Fruit fly (Drosophila melanogaster): ENCODE data around the gene mxt.

The mxt gene

DNA sequence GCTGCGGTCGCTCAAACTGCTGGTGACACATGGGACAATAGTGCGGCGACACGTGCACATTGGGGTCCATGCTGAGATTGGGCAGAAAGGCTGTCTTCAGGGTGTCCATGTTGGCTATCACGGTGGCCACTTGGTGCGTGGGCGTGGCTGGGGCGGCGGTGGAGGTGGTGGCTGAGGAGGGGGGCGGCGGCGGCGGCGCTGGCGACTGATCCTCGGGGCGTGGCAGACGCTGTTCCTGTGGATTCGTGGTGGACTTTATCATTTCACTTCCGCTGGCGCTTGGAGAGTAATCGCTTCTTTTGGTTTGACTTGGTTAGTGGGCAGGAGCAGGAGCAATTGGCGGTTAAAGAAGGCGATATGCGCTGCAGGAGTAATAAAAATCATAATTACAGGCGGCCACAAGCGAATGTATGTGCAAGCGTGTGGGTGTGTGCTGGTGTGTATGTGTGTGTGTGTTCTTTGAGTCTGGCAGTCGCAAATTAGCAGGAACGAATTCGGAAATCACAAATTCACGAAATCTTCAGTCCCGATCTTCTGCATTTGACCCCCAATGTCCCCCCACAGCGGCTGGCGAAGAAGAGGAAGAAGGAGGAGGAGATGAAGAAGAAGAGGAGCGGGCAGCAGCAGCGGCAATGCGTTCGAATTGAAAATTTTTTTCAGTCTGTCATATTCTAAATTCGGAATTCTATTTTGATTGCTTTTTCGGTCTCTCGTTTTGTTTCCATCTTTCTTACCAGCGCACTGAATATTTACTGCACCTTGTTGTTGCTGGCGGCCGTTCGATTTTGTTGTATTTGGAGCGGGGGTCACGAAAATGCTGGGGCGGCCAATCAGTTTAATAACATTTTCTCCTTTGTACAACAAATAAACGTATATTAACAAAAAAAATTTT is 35.3 kb upstream of the mxt start:
- TF ChIP-seq Dll (optimal IDR thresholded peaks at IDR 0.05) (no peak), pan (optimal IDR thresholded peaks at IDR 0.05) (no peak), psq (optimal IDR thresholded peaks at IDR 0.05) (no peak), CG8478 (optimal IDR thresholded peaks at IDR 0.05) (no peak), EcR (GFP tag; optimal IDR thresholded peaks at IDR 0.05) (no peak), usp (GFP tag; optimal IDR thresholded peaks at IDR 0.05) (no peak)

DNA sequence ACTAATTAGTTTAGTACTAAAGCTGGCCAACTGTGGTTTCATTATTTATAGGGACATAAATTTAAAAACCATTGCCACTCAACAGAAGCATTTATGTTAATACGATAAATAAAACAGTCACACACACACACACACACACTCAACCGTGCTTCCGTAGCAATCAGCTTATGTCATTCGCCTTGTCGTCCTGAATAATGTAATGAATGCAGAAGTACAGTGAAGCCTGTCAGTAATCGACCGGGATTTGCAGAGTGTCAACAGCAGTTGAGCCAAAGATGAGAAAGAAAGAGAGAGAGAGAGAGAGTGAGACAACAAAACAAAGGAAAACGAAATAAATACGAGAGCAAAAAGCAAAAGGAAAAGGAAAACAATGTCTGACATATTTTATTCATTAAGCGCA is 21.3 kb upstream of the mxt start:
- TF ChIP-seq pan (optimal IDR thresholded peaks at IDR 0.05), result no peak
- no peak for TF ChIP-seq CG8478 (optimal IDR thresholded peaks at IDR 0.05)
- TF ChIP-seq psq (optimal IDR thresholded peaks at IDR 0.05), result no peak

DNA sequence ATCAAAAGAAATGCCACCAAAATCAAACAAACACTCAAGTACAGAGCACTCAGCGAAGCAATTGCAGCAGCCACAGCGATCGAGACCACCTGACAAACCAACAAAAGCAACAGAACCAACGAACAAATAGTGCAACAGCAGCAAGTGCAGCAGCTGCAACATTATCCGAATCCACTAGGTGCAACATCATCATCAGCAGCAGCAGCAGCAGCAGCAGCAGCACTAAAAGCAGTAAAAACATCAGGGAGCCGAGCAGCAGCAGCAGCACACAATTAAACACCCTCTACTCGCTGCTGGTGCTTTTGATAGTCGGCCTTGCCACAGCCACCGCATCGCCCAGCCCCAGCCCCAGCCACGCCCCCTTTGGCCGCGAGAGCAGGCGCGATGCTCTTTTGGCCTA is 18.3 kb upstream of the mxt start:
- TF ChIP-seq EcR (GFP tag; optimal IDR thresholded peaks at IDR 0.05) (no peak), usp (GFP tag; optimal IDR thresholded peaks at IDR 0.05) (no peak), CG8478 (optimal IDR thresholded peaks at IDR 0.05) (no peak), psq (optimal IDR thresholded peaks at IDR 0.05) (no peak), pan (optimal IDR thresholded peaks at IDR 0.05) (no peak), Dll (optimal IDR thresholded peaks at IDR 0.05) (no peak)

DNA sequence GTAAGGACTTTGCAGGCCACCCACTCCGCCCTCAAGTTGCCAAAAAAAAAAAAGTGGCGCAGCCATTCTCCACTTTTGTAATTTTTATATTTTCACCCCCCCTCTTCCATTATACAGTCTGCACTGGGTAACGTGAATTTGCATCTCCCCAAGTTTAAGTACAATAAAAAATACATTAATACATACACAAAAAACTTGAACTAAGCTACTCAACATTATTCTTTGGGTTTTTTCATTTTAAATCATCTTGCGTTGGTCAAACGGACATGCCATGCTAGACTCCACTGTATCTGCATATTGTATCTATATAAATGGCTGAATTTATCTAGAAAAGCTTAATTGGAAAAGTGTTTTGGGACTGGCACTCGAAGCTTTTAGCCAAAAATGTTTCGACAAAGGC is 14.4 kb upstream of the mxt start:
- no peak for TF ChIP-seq usp (GFP tag; optimal IDR thresholded peaks at IDR 0.05)
- no peak for TF ChIP-seq Dll (optimal IDR thresholded peaks at IDR 0.05)
- no peak for TF ChIP-seq pan (optimal IDR thresholded peaks at IDR 0.05)
- TF ChIP-seq EcR (GFP tag; optimal IDR thresholded peaks at IDR 0.05), result no peak
- TF ChIP-seq psq (optimal IDR thresholded peaks at IDR 0.05), result no peak
- TF ChIP-seq CG8478 (optimal IDR thresholded peaks at IDR 0.05), result no peak

DNA sequence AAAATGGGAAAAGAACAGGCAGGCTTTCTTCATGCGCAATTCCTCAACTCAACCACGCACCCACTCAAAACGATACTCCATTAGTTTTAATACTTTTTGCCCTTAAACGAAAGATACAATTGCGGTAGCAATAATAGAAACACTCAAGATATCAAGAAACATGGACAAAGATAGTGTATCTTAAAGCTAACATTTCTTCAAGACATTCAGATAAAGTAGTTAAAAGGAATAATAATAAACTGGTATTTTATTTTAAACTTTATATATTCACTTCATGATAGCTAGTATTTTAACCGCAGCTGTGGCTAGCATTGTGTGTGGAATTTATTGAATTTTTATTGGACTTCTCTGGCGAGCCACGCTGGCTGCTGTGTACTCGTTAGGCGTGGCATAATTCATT is 9.0 kb upstream of the mxt start:
- TF ChIP-seq CG8478 (optimal IDR thresholded peaks at IDR 0.05) (no peak), pan (optimal IDR thresholded peaks at IDR 0.05) (no peak), Dll (optimal IDR thresholded peaks at IDR 0.05) (no peak), psq (optimal IDR thresholded peaks at IDR 0.05) (no peak), EcR (GFP tag; optimal IDR thresholded peaks at IDR 0.05) (no peak), usp (GFP tag; optimal IDR thresholded peaks at IDR 0.05) (no peak)

DNA sequence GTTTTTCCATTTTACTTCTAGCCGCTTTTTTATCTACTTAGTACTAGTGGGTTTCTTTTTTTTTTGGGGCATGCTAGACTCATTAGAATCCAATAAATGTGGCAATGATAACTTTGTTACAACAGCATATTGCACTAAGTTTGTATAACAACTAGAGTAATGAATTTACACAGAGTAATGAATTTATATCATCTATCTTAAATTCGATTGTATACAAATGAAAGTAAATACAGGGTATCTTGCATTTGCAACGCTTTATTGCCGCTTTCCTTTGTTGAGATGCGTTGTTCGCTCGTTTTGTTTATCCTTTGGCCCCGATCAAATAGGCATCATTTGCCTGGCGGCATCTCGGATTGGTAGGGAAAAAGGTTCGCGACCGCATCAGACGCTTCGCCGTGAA is 7.7 kb upstream of the mxt start:
- no peak for TF ChIP-seq CG8478 (optimal IDR thresholded peaks at IDR 0.05)
- TF ChIP-seq usp (GFP tag; optimal IDR thresholded peaks at IDR 0.05), result no peak
- no peak for TF ChIP-seq EcR (GFP tag; optimal IDR thresholded peaks at IDR 0.05)
- TF ChIP-seq psq (optimal IDR thresholded peaks at IDR 0.05), result no peak
- no peak for TF ChIP-seq Dll (optimal IDR thresholded peaks at IDR 0.05)
- no peak for TF ChIP-seq pan (optimal IDR thresholded peaks at IDR 0.05)

DNA sequence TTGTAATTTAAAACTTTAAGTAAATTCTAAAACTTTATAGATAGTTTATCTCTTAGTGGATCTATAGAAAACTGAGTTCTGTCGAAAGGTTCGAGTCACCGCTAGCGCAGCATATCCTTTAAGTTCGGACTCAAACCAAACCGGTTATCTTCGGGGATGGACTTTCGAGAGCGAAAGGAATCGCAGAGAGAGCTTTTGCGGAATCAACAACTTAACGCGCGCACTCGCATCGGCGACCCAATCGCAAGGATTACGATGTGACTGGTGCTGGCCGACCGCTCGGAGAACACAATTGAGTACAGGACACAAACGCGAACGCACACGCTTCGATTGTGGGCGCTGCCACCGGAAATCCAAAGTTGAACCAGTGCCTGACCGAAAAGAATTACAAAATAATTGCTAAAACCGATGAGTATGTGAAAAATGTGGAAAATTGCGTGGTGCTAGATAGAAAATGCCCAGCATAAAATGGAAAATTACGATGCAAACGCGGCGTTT is 5.6 kb upstream of the mxt start, which contains the start of gene smog:
Gene smog, plus strand, starts transcription at position 260 of the 498 bp plus-strand sequence.
- no peak for TF ChIP-seq Dll (optimal IDR thresholded peaks at IDR 0.05)
- no peak for TF ChIP-seq CG8478 (optimal IDR thresholded peaks at IDR 0.05)

DNA sequence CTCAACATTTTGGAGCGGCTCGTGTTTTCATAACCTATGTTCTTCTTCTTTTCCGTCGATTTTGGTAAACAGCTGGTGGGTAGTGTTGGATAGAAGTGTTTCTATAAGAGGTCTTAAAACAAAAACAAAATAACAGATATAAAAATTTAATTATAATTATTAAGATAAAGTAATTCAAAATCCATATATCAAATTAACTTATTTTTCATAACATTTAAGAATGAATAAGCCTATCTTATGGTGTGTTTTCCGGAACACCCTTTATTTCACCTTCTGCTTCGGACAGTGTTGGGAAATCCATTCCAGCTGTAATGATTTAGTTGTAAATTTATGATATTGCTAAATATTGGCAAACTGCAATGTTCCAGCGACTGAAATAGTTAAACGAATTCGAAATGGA is 3.3 kb upstream of the mxt start, which contains the start of the genes mRpS2 and Mon1:
Gene mRpS2, minus strand, starts transcription at position 64 of the 400 bp plus-strand sequence.
Gene Mon1, plus strand, starts transcription at position 286 of the 400 bp plus-strand sequence.
- TF ChIP-seq CG8478 (optimal IDR thresholded peaks at IDR 0.05) (no peak), EcR (GFP tag; optimal IDR thresholded peaks at IDR 0.05) (no peak), psq (optimal IDR thresholded peaks at IDR 0.05) (no peak), pan (optimal IDR thresholded peaks at IDR 0.05) (no peak)

DNA sequence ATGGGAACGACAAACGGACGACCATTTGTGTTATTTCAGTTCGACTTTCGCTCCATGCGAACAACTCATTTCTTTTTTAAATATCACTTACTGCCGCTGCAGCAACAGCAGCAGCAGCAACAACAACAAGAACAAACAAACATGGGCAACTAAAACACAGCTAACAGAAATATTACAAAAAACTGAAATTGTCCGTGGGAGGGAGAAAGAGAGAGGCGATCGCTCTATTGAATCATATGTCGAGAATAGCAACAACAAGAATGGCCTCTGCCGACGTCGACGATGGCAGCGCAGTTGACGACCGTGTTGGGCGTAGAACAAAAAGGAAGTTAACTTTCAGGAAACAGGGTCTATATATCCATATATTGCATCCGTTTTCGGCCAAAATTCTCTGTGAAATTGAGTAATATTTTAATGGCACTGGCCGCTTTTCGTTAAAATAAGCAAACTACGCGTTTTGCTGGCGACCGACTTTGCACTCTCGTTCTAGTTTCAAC is 418 bp downstream of the mxt start:
- TF ChIP-seq pan (optimal IDR thresholded peaks at IDR 0.05) (no peak), usp (GFP tag; optimal IDR thresholded peaks at IDR 0.05) (no peak), psq (optimal IDR thresholded peaks at IDR 0.05) (no peak), EcR (GFP tag; optimal IDR thresholded peaks at IDR 0.05) (no peak), CG8478 (optimal IDR thresholded peaks at IDR 0.05) (no peak), Dll (optimal IDR thresholded peaks at IDR 0.05) (no peak)

DNA sequence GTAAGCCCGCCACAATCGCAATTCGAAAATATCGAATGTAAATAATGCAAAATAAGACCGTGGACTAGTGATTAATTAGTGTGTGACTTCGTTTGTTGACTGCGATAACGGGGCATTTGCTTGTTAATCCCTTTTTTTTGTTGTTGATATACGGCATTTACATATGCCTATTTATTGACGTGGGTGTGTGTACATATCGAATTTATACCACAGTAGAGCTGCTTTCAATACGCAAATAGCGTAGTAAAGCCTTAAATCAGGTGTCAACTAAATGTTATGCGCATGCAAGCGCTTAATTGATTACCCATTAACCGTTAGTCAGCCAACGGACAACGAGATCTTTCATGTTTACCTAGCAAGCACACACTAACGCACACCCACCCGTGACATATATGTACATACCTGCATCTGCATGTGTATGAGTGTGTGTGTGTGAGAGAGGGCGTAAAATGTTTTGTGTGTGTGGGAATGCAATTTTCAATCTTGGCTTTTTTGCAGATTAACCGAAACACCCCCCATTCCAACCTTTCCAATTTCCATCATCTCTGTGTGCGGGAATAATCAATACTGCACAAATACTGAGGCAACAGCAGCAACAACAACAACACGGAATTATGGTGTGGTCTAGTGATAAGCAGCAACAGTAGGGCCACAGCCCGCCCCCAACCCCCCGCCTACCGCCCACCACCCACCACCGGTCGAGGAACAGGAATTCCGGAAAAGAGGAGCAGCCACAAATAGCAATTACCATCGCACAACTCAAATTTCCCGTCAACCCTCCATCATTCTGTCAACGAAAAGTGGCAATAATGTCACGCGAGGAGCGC is 8.4 kb downstream of the mxt start:
- no peak for TF ChIP-seq CG8478 (optimal IDR thresholded peaks at IDR 0.05)
- TF ChIP-seq usp (GFP tag; optimal IDR thresholded peaks at IDR 0.05), result no peak
- TF ChIP-seq pan (optimal IDR thresholded peaks at IDR 0.05), result no peak
- no peak for TF ChIP-seq psq (optimal IDR thresholded peaks at IDR 0.05)
- TF ChIP-seq Dll (optimal IDR thresholded peaks at IDR 0.05), result no peak
- TF ChIP-seq EcR (GFP tag; optimal IDR thresholded peaks at IDR 0.05), result no peak

DNA sequence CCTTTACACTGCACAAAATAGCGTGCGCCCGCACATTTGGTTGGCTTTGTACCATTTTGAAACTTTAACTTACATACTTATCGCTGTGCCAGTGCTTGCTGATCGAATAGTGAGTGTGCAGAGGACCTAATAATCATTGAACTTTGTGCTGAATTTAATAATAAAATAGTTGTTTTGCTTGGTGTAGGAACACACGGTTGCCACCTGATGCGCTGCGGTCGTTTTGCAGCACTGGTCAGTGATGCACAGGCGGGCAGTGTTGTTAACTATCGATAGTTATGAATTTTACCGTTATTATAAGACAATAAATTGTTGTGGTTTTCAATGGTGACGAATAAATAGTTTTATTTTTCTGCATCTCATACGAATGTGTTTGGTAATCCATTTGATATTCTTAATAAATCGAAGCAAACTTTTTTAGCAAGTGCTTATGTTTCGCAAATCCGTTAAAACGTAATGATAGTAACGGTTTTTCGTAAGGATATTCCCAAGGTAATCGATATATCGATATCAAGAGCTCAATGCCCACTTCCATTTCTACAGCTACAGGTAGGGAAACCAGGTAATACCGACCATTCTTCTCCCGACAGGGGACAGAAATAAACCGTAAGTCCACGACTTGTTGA is 9.2 kb downstream of the mxt start, which contains the start of the genes tank and CG12194:
Gene tank, minus strand, starts transcription at position 228 of the 626 bp plus-strand sequence.
Gene CG12194, plus strand, starts transcription at position 576 of the 626 bp plus-strand sequence.
- TF ChIP-seq CG8478 (optimal IDR thresholded peaks at IDR 0.05) (no peak), usp (GFP tag; optimal IDR thresholded peaks at IDR 0.05) (no peak), EcR (GFP tag; optimal IDR thresholded peaks at IDR 0.05) (no peak), Dll (optimal IDR thresholded peaks at IDR 0.05) (no peak), psq (optimal IDR thresholded peaks at IDR 0.05) (no peak), pan (optimal IDR thresholded peaks at IDR 0.05) (no peak)

Data from whole organism.